Worm (Caenorhabditis elegans) whole organism, early embryonic: ENCODE results near the gene C49H3.3.

Experiments
- ceh-36 ChIP-seq: sonication (generic microtip); optimal IDR thresholded peaks from 2 replicates; lab custom pipeline; 2016; ENCODE audit warnings: missing genetic modification characterization, inconsistent platforms, missing compliant biosample characterization
- tbx-11 ChIP-seq: fragments of 200-800 bp; sonication (Bioruptor generic); IDR thresholded peaks from 2 replicates; pipeline ENCODE4 v1.3.6; 2022; ENCODE audit warnings: missing genetic modification characterization, missing compliant biosample characterization

DNA sequence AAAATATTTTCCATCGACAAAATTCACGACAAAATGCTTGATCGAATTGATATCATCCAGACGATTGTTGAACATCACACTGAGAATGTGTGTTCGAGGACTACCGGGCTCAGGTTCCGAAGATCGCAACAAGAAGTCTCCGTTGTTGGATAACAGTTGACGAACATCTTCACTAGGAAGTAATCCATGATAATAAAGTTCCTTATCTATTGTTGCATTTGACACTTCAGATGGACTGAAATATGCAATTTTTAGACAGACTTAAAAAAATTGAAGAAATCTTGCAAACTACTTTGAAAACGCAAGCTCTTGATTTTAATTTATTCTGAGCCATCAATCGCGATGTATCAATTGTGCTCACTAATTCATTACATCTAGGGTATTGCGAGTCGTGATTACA, 46.9 kb upstream of the C49H3.3 start:
- TF ChIP-seq ceh-36 (tag; lab: Kevin White, UChicago) (no peak), tbx-11 (no peak)
